Worm (Caenorhabditis elegans) whole organism, L2 larva: ENCODE data around the gene msp-31.

Experiments
- R02D3.7 ChIP-seq: fragments of 150-350 bp; optimal IDR thresholded peaks from 2 replicates; lab custom pipeline; 2014; ENCODE audit warnings: missing biosample characterization, missing genetic modification characterization
- ZK546.5 ChIP-seq: sonication (generic microtip); optimal IDR thresholded peaks from 2 replicates; lab custom pipeline; 2017; ENCODE audit warnings: missing biosample characterization, missing genetic modification characterization
- ama-1 ChIP-seq: fragments of 150-350 bp; optimal IDR thresholded peaks from 2 replicates; lab custom pipeline; 2018; ENCODE audit warnings: inconsistent platforms
- ceh-16 ChIP-seq: fragments of 150-350 bp; optimal IDR thresholded peaks from 2 replicates; lab custom pipeline; 2014; ENCODE audit warnings: missing biosample characterization, missing genetic modification characterization
- elt-3 ChIP-seq: sonication (generic microtip); optimal IDR thresholded peaks from 2 replicates; lab custom pipeline; 2017; ENCODE audit warnings: missing biosample characterization, missing genetic modification characterization
- fos-1 ChIP-seq: fragments of 150-350 bp; optimal IDR thresholded peaks from 2 replicates; lab custom pipeline; 2014; ENCODE audit warnings: missing biosample characterization, missing genetic modification characterization
- lin-39 ChIP-seq: fragments of 150-350 bp; optimal IDR thresholded peaks from 2 replicates; lab custom pipeline; 2014; ENCODE audit warnings: missing biosample characterization, missing genetic modification reagents, missing genetic modification characterization
- nhr-11 ChIP-seq: fragments of 150-350 bp; optimal IDR thresholded peaks from 2 replicates; lab custom pipeline; 2014; ENCODE audit warnings: missing biosample characterization, missing genetic modification characterization
- nhr-77 ChIP-seq: fragments of 150-350 bp; optimal IDR thresholded peaks from 2 replicates; lab custom pipeline; 2014; ENCODE audit warnings: missing biosample characterization, missing genetic modification characterization
- snpc-4 ChIP-seq: fragments of 150-350 bp; optimal IDR thresholded peaks from 2 replicates; lab custom pipeline; 2014; ENCODE audit warnings: missing biosample characterization, missing genetic modification characterization
- zag-1 ChIP-seq: fragments of 150-350 bp; optimal IDR thresholded peaks from 2 replicates; lab custom pipeline; 2014; ENCODE audit warnings: missing biosample characterization, missing genetic modification characterization
- ztf-11 ChIP-seq: sonication (generic microtip); optimal IDR thresholded peaks from 2 replicates; lab custom pipeline; 2017; ENCODE audit warnings: missing biosample characterization, missing genetic modification characterization

ce11 chrII:4883412-4883811 is 33.0 kb downstream of the msp-31 start, which contains the start of gene gst-8:
- no peak for TF ChIP-seq ztf-11
- TF ChIP-seq nhr-11 (tag; lab: Kevin White, UChicago), result no peak
- TF ChIP-seq ZK546.5 (tag; lab: Kevin White, UChicago), result no peak
- no peak for TF ChIP-seq lin-39 (tag; lab: Kevin White, UChicago)
- no peak for TF ChIP-seq zag-1 (tag; lab: Kevin White, UChicago)
- TF ChIP-seq elt-3, result no peak
- TF ChIP-seq R02D3.7 (tag; lab: Kevin White, UChicago), result no peak
- TF ChIP-seq nhr-77 (tag; lab: Kevin White, UChicago), result no peak
- no peak for TF ChIP-seq fos-1 (tag; lab: Kevin White, UChicago)
- no peak for TF ChIP-seq ama-1
- no peak for TF ChIP-seq snpc-4 (tag; lab: Kevin White, UChicago)
- TF ChIP-seq ceh-16 (tag; lab: Kevin White, UChicago), result no peak
